Fruit fly (Drosophila melanogaster) whole organism, embryonic: ENCODE results near the gene ND-PDSW.

Experiments
- CG10209 ChIP-seq: fragments of 200-800 bp; sonication (Bioruptor generic); optimal IDR thresholded peaks from 3 replicates; lab custom pipeline; 2017; ENCODE audit warnings: missing biosample characterization, mild to moderate bottlenecking, missing genetic modification characterization, missing genetic modification reagents
- CG11723 ChIP-seq: fragments of 200-800 bp; sonication (Bioruptor generic); optimal IDR thresholded peaks from 2 replicates; lab custom pipeline; 2017; ENCODE audit warnings: missing biosample characterization, mild to moderate bottlenecking, missing genetic modification characterization
- CG12104 ChIP-seq: fragments of 200-800 bp; sonication (Bioruptor generic); optimal IDR thresholded peaks from 3 replicates; lab custom pipeline; 2016; ENCODE audit warnings: missing biosample characterization, missing genetic modification characterization
- CG12391 ChIP-seq: fragments of 200-800 bp; sonication (Bioruptor generic); optimal IDR thresholded peaks from 3 replicates; lab custom pipeline; 2018; ENCODE audit warnings: missing biosample characterization, mild to moderate bottlenecking, missing genetic modification characterization, moderate library complexity
- CG14014 ChIP-seq: fragments of 200-800 bp; sonication (Bioruptor generic); IDR thresholded peaks from 2 replicates; pipeline ENCODE4 v1.3.6; 2022; ENCODE audit warnings: missing biosample characterization, missing genetic modification characterization
- CG15073 ChIP-seq: fragments of 200-800 bp; sonication (Bioruptor generic); optimal IDR thresholded peaks from 2 replicates; lab custom pipeline; 2016; ENCODE audit warnings: missing biosample characterization, missing genetic modification characterization
- CG1529 ChIP-seq: fragments of 200-800 bp; sonication (Bioruptor generic); optimal IDR thresholded peaks from 3 replicates; lab custom pipeline; 2018; ENCODE audit warnings: missing biosample characterization, missing genetic modification characterization
- CG16863 ChIP-seq: fragments of 200-800 bp; sonication (Bioruptor generic); optimal IDR thresholded peaks from 3 replicates; lab custom pipeline; 2016; ENCODE audit warnings: missing biosample characterization, missing genetic modification characterization
- CG17359 ChIP-seq: fragments of 200-800 bp; sonication (Bioruptor generic); optimal IDR thresholded peaks from 3 replicates; lab custom pipeline; 2018; ENCODE audit warnings: missing biosample characterization, mild to moderate bottlenecking, missing genetic modification characterization, moderate library complexity
- CG1832 ChIP-seq: fragments of 200-800 bp; sonication (Bioruptor generic); optimal IDR thresholded peaks from 2 replicates; lab custom pipeline; 2017; ENCODE audit warnings: missing biosample characterization, mild to moderate bottlenecking, missing genetic modification characterization, inconsistent platforms
- CG2120 ChIP-seq: fragments of 200-800 bp; sonication (Bioruptor generic); optimal IDR thresholded peaks from 3 replicates; lab custom pipeline; 2016; ENCODE audit warnings: missing biosample characterization, missing genetic modification characterization
- CG30403 ChIP-seq: fragments of 200-800 bp; sonication (Bioruptor generic); optimal IDR thresholded peaks from 3 replicates; lab custom pipeline; 2016; ENCODE audit warnings: missing biosample characterization, missing genetic modification characterization
- CG33213 ChIP-seq: fragments of 200-800 bp; sonication (Bioruptor generic); optimal IDR thresholded peaks from 3 replicates; lab custom pipeline; 2016; ENCODE audit warnings: missing biosample characterization, missing genetic modification characterization
- CG3726 ChIP-seq: fragments of 200-800 bp; sonication (Bioruptor generic); IDR thresholded peaks from 3 replicates; pipeline ENCODE4, ENCODE4 v1.3.6; 2022; ENCODE audit warnings: missing biosample characterization, missing genetic modification characterization
- CG3995 ChIP-seq: fragments of 200-800 bp; sonication (Bioruptor generic); optimal IDR thresholded peaks from 3 replicates; lab custom pipeline; 2016; ENCODE audit warnings: missing biosample characterization, missing genetic modification characterization
- CG4282 ChIP-seq: fragments of 200-800 bp; sonication (Bioruptor generic); optimal IDR thresholded peaks from 2 replicates; lab custom pipeline; 2016; ENCODE audit warnings: missing biosample characterization, missing genetic modification characterization
- CG7357 ChIP-seq: fragments of 200-800 bp; sonication (Bioruptor generic); IDR thresholded peaks from 3 replicates; pipeline ENCODE4 v1.3.6; 2022; ENCODE audit warnings: missing biosample characterization, missing genetic modification characterization
- CG7839 ChIP-seq: fragments of 200-800 bp; sonication (Bioruptor generic); optimal IDR thresholded peaks from 3 replicates; lab custom pipeline; 2018; ENCODE audit warnings: missing biosample characterization, mild to moderate bottlenecking, missing genetic modification characterization, moderate library complexity
- CG7987 ChIP-seq: fragments of 200-800 bp; sonication (Bioruptor generic); optimal IDR thresholded peaks from 2 replicates; lab custom pipeline; 2018; ENCODE audit warnings: missing biosample characterization, mild to moderate bottlenecking, missing genetic modification characterization, moderate library complexity
- CG8359 ChIP-seq: fragments of 200-800 bp; sonication (Bioruptor generic); optimal IDR thresholded peaks from 2 replicates; lab custom pipeline; 2017; ENCODE audit warnings: missing biosample characterization, mild to moderate bottlenecking, missing genetic modification characterization, borderline replicate concordance
- Dbx ChIP-seq: fragments of 200-800 bp; sonication (Bioruptor generic); IDR thresholded peaks from 3 replicates; pipeline ENCODE4 v1.3.6; 2022; ENCODE audit warnings: missing biosample characterization, missing genetic modification characterization
- Dip3 ChIP-seq: fragments of 200-800 bp; sonication (Bioruptor generic); optimal IDR thresholded peaks from 3 replicates; lab custom pipeline; 2016; ENCODE audit warnings: missing biosample characterization, missing genetic modification characterization
- Dp ChIP-seq: fragments of 200-800 bp; sonication (Bioruptor generic); optimal IDR thresholded peaks from 2 replicates; lab custom pipeline; 2018; ENCODE audit warnings: missing biosample characterization, mild to moderate bottlenecking, missing genetic modification characterization, moderate library complexity
- HLH4C ChIP-seq: fragments of 200-800 bp; sonication (Bioruptor generic); IDR thresholded peaks from 3 replicates; pipeline ENCODE4 v1.3.6; 2022; ENCODE audit warnings: missing biosample characterization, missing genetic modification characterization; ENCODE audit not compliant: partially characterized antibody
- HmgD ChIP-seq: fragments of 200-800 bp; sonication (Bioruptor generic); optimal IDR thresholded peaks from 3 replicates; lab custom pipeline; 2016; ENCODE audit warnings: missing biosample characterization, missing genetic modification characterization
- Kr ChIP-seq: fragments of 200-800 bp; sonication (Bioruptor generic); optimal IDR thresholded peaks from 2 replicates; lab custom pipeline; 2017; ENCODE audit warnings: missing biosample characterization, mild to moderate bottlenecking, missing genetic modification characterization
- Meics ChIP-seq: fragments of 200-800 bp; sonication (Bioruptor generic); optimal IDR thresholded peaks from 2 replicates; lab custom pipeline; 2017; ENCODE audit warnings: missing biosample characterization, mild to moderate bottlenecking, missing genetic modification characterization
- Nf-YB ChIP-seq: fragments of 200-800 bp; sonication (Bioruptor generic); optimal IDR thresholded peaks from 3 replicates; lab custom pipeline; 2019; ENCODE audit warnings: missing biosample characterization, mild to moderate bottlenecking, missing genetic modification characterization, moderate library complexity
- Oli ChIP-seq: fragments of 200-800 bp; sonication (Bioruptor generic); optimal IDR thresholded peaks from 2 replicates; lab custom pipeline; 2018; ENCODE audit warnings: missing biosample characterization, mild to moderate bottlenecking, missing genetic modification characterization, moderate library complexity
- Tbp ChIP-seq: fragments of >200 bp; optimal IDR thresholded peaks from 2 replicates; lab custom pipeline; 2018; ENCODE audit warnings: missing biosample characterization, missing genetic modification characterization
- Trl ChIP-seq, 3 experiments: fragments of >200 bp in 2 of 3; fragments of 200-800 bp in 1 of 3; sonication (Bioruptor generic) in 1 of 3; optimal IDR thresholded peaks; 2 replicates in 1 of 3; 3 replicates in 2 of 3; lab custom pipeline; 2016 to 2017; ENCODE audit warnings: missing biosample characterization in 1 of 3, missing genetic modification characterization in 1 of 3
- ac ChIP-seq: fragments of 200-800 bp; sonication (Bioruptor generic); optimal IDR thresholded peaks from 3 replicates; lab custom pipeline; 2017; ENCODE audit warnings: missing biosample characterization, mild to moderate bottlenecking, missing genetic modification characterization
- bab2 ChIP-seq: fragments of 200-800 bp; sonication (Bioruptor generic); optimal IDR thresholded peaks from 2 replicates; lab custom pipeline; 2016; ENCODE audit warnings: missing biosample characterization, missing genetic modification characterization
- dysf ChIP-seq: fragments of 200-800 bp; sonication (Bioruptor generic); IDR thresholded peaks from 3 replicates; pipeline ENCODE4 v1.3.6; 2022; ENCODE audit warnings: missing biosample characterization, missing genetic modification characterization
- emc ChIP-seq: fragments of 200-800 bp; sonication (Bioruptor generic); optimal IDR thresholded peaks from 2 replicates; lab custom pipeline; 2016; ENCODE audit warnings: missing biosample characterization, missing genetic modification characterization
- eyg ChIP-seq: fragments of 200-800 bp; sonication (Bioruptor generic); optimal IDR thresholded peaks from 3 replicates; lab custom pipeline; 2016; ENCODE audit warnings: missing biosample characterization, missing genetic modification characterization
- gce ChIP-seq: fragments of 200-800 bp; sonication (Bioruptor generic); IDR thresholded peaks from 3 replicates; pipeline ENCODE4 v1.3.6; 2022; ENCODE audit warnings: missing biosample characterization, missing genetic modification characterization
- grn ChIP-seq: fragments of 200-800 bp; sonication (Bioruptor generic); optimal IDR thresholded peaks from 3 replicates; lab custom pipeline; 2017; ENCODE audit warnings: missing biosample characterization, missing genetic modification characterization
- kay ChIP-seq: fragments of 200-800 bp; sonication (Bioruptor generic); optimal IDR thresholded peaks from 2 replicates; lab custom pipeline; 2016; ENCODE audit warnings: missing biosample characterization, missing genetic modification characterization
- klu ChIP-seq: fragments of 200-800 bp; sonication (Bioruptor generic); IDR thresholded peaks from 2 replicates; pipeline ENCODE4 v1.3.6; 2022; ENCODE audit warnings: missing biosample characterization, missing genetic modification characterization
- lov ChIP-seq, 2 experiments: fragments of 200-800 bp in 1 of 2; fragments of >200 bp in 1 of 2; sonication (Bioruptor generic) in 1 of 2; IDR thresholded peaks in 1 of 2; optimal IDR thresholded peaks in 1 of 2; 2 replicates in 1 of 2; 3 replicates in 1 of 2; pipeline versions ENCODE4 v1.3.6 to Lab custom; 2017 to 2022; ENCODE audit warnings: missing biosample characterization in 1 of 2, missing genetic modification characterization in 1 of 2
- oc ChIP-seq: fragments of 200-800 bp; sonication (Bioruptor generic); optimal IDR thresholded peaks from 2 replicates; lab custom pipeline; 2018; ENCODE audit warnings: missing biosample characterization, mild to moderate bottlenecking, missing genetic modification characterization, moderate library complexity
- org-1 ChIP-seq: fragments of 200-800 bp; sonication (Bioruptor generic); optimal IDR thresholded peaks from 2 replicates; lab custom pipeline; 2017; ENCODE audit warnings: missing biosample characterization, missing genetic modification characterization
- sim ChIP-seq: fragments of 200-800 bp; sonication (Bioruptor generic); IDR thresholded peaks from 2 replicates; pipeline ENCODE4 v1.3.6; 2022; ENCODE audit warnings: missing biosample characterization, missing genetic modification characterization
- tap ChIP-seq: fragments of 200-800 bp; optimal IDR thresholded peaks from 3 replicates; lab custom pipeline; 2019; ENCODE audit warnings: missing biosample characterization, mild to moderate bottlenecking, missing genetic modification characterization, moderate library complexity
- tin ChIP-seq: fragments of 200-800 bp; sonication (Bioruptor generic); optimal IDR thresholded peaks from 3 replicates; lab custom pipeline; 2016; ENCODE audit warnings: missing biosample characterization, missing genetic modification characterization
- tll ChIP-seq, 2 experiments: fragments of 200-800 bp in 1 of 2; fragments of >200 bp in 1 of 2; sonication (Bioruptor generic) in 1 of 2; optimal IDR thresholded peaks; 2 replicates each; lab custom pipeline; 2017 to 2019; ENCODE audit warnings: missing biosample characterization in 2 of 2, missing genetic modification characterization in 2 of 2, mild to moderate bottlenecking in 1 of 2, moderate library complexity in 1 of 2
- tna ChIP-seq: fragments of 200-800 bp; sonication (Bioruptor generic); IDR thresholded peaks from 2 replicates; pipeline ENCODE4 v1.3.6; 2022; ENCODE audit warnings: missing biosample characterization, missing genetic modification characterization; ENCODE audit not compliant: partially characterized antibody
- zen2 ChIP-seq: fragments of 200-800 bp; sonication (Bioruptor generic); IDR thresholded peaks from 3 replicates; pipeline ENCODE4 v1.3.6; 2022; ENCODE audit warnings: missing biosample characterization, missing genetic modification characterization; ENCODE audit not compliant: partially characterized antibody

ND-PDSW gene

DNA sequence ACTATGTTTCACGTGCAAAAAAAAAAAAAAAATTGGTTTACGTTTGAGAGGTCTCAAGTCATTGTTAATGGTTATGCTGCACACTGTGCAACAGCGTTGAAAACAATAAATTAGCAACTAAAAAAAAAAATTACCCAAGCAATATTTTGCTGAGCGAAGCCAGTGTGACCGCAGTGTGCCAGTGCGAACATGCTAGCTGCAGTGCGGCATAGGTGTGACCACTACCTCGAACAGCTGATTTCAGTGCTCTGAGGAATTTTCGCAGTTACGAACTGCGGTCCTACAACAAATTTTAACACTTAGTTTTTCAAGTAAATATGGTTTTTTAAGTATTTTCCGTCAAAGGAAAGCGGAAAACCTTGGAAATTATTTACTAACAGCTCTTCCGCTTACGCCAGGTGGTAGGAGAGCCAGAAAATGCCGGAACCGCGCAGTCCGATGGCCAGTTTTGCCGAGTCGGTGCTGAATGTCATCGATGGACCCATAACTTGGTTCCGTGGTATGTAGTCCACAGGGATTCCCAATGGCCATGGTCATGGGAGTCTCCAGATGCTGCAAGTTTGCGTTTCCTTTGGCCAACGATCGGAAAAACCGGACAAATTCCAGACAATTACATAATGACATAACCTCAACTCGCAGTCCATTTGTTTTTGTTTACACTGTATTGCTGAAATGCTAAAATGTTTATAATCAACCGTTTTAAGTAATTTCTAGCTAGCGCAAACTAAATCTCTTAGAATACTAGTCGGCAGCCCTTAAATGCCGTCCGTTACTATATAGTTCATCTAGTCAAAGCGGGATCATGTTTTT, at the start of gene ND-PDSW, which contains the start of gene msl-2 (continued):
- no peak for TF ChIP-seq Dip3 (GFP tag; lab: Kevin White, UChicago)
- TF ChIP-seq tin (GFP tag; lab: Kevin White, UChicago), result no peak
- TF ChIP-seq Meics (GFP tag; lab: Kevin White, UChicago), result no peak
- no peak for TF ChIP-seq CG14014 (GFP tag; lab: Robert Waterston, UW)
- TF ChIP-seq CG8359 (GFP tag; lab: Kevin White, UChicago), result no peak
- TF ChIP-seq grn (GFP tag; lab: Kevin White, UChicago), result no peak
- no peak for TF ChIP-seq CG3726 (GFP tag; lab: Robert Waterston, UW)
- TF ChIP-seq Kr (GFP tag; lab: Kevin White, UChicago), result no peak
- TF ChIP-seq CG16863, result no peak
- no peak for TF ChIP-seq CG10209 (GFP tag; lab: Kevin White, UChicago)
- no peak for TF ChIP-seq CG17359 (tag; lab: Kevin White, UChicago)
- TF ChIP-seq klu (GFP tag; lab: Robert Waterston, UW), result no peak
- TF ChIP-seq CG7987 (GFP tag; lab: Kevin White, UChicago), result no peak
- no peak for TF ChIP-seq CG1529 (GFP tag; lab: Kevin White, UChicago)
- TF ChIP-seq ac (GFP tag; lab: Kevin White, UChicago), result no peak
- no peak for TF ChIP-seq bab2 (GFP tag; lab: Kevin White, UChicago)
- no peak for TF ChIP-seq Tbp (GFP tag; lab: Kevin White, UChicago)
- peak; percentile 92 for TF ChIP-seq CG7357 (GFP tag; lab: Robert Waterston, UW)
- no peak for TF ChIP-seq tap (tag; lab: Kevin White, UChicago)
- no peak for TF ChIP-seq CG11723 (GFP tag; lab: Kevin White, UChicago)
- no peak for TF ChIP-seq eyg (GFP tag; lab: Kevin White, UChicago)
- peak; percentile 14 for TF ChIP-seq CG33213 (GFP tag; lab: Kevin White, UChicago)
- no peak for TF ChIP-seq emc (GFP tag; lab: Kevin White, UChicago)
- TF ChIP-seq CG3995 (GFP tag; lab: Kevin White, UChicago), result peak; percentile 36
- no peak for TF ChIP-seq HLH4C (GFP tag; lab: Robert Waterston, UW)
- no peak for TF ChIP-seq CG30403 (GFP tag; lab: Kevin White, UChicago)
- no peak for TF ChIP-seq Nf-YB (GFP tag; lab: Kevin White, UChicago)
- TF ChIP-seq org-1, result no peak
- TF ChIP-seq kay (GFP tag; lab: Kevin White, UChicago), result no peak
- no peak for TF ChIP-seq dysf
- peak; percentile 12 for TF ChIP-seq CG12391
- TF ChIP-seq Dbx (GFP tag; lab: Robert Waterston, UW), result no peak
- no peak for TF ChIP-seq oc (tag; lab: Kevin White, UChicago)
- no peak for TF ChIP-seq CG4282 (GFP tag; lab: Kevin White, UChicago)
- TF ChIP-seq CG12104 (GFP tag; lab: Kevin White, UChicago), result no peak
- TF ChIP-seq Oli (tag; lab: Kevin White, UChicago), result no peak
- TF ChIP-seq CG1832 (GFP tag; lab: Kevin White, UChicago), result no peak
- no peak for TF ChIP-seq CG7839 (tag; lab: Kevin White, UChicago)
- no peak for TF ChIP-seq Trl (optimal IDR thresholded peaks at IDR 0.05; lab: Kevin White, UChicago)
- no peak for TF ChIP-seq Trl (GFP tag; optimal IDR thresholded peaks at IDR 0.05; lab: Kevin White, UChicago)
- TF ChIP-seq zen2, result no peak
- no peak for TF ChIP-seq lov (optimal IDR thresholded peaks at IDR 0.05; lab: Kevin White, UChicago)
- no peak for TF ChIP-seq lov (GFP tag; IDR thresholded peaks at IDR 0.05; lab: Robert Waterston, UW)
- TF ChIP-seq CG15073 (GFP tag; lab: Kevin White, UChicago), result no peak
- no peak for TF ChIP-seq sim (GFP tag; lab: Robert Waterston, UW)
- no peak for TF ChIP-seq CG2120
- TF ChIP-seq HmgD (GFP tag; lab: Kevin White, UChicago), result peak; percentile 36
- TF ChIP-seq tna (GFP tag; lab: Robert Waterston, UW), result no peak
- peak; percentile 20 for TF ChIP-seq Dp
- no peak for TF ChIP-seq gce (GFP tag; lab: Robert Waterston, UW)
- TF ChIP-seq tll (GFP tag; optimal IDR thresholded peaks at IDR 0.05; lab: Kevin White, UChicago), result no peak
